Worm (Caenorhabditis elegans) whole organism, midembryonic: Measurements from ENCODE around the gene C18H9.6.

Source experiments
- cog-1 ChIP-seq: sonication (generic microtip); optimal IDR thresholded peaks from 2 replicates; lab custom pipeline; 2016; ENCODE audit warnings: missing genetic modification characterization, missing compliant biosample characterization
- klf-2 ChIP-seq: fragments of 200-800 bp; sonication (Bioruptor generic); conservative IDR thresholded peaks from 2 replicates; pipeline ENCODE4 v1.3.6; 2022; ENCODE audit warnings: missing genetic modification reagents, missing genetic modification characterization, missing compliant biosample characterization

DNA sequence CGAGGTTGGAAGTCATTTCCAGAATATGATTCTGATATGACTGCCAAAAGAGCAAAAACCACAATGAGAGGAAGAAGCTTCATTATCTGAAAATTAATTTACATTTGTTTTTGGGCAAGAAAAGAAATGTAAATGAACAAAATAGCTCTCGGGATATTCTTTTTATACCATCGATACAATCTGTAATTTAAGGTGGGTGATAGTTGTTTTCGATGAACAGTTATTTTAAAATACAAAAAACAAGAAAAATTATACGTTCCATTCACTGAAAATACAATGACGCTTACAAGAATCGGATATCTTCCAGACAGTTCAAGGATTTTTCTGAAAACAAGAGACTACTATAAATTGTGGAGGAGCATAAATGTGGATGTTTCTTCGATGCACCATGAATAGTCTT, 43.2 kb upstream of the C18H9.6 start, which contains the start of gene ins-15:
- TF ChIP-seq cog-1 (tag; lab: Kevin White, UChicago) (no peak), klf-2 (GFP tag; lab: Robert Waterston, UW) (no peak)
